Worm (Caenorhabditis elegans) whole organism, early embryonic: Measurements from ENCODE around the gene clec-2.
A peak's percentile ranks its signal among the peaks of the same experiment; 100 is the strongest.

Experiments used
- B0310.2 ChIP-seq: sonication (generic microtip); optimal IDR thresholded peaks from 2 replicates; lab custom pipeline; 2016; ENCODE audit warnings: mild to moderate bottlenecking, missing genetic modification characterization, missing compliant biosample characterization
- F13C5.2 ChIP-seq: sonication (generic microtip); optimal IDR thresholded peaks from 2 replicates; lab custom pipeline; 2017; ENCODE audit warnings: mild to moderate bottlenecking, missing genetic modification characterization, inconsistent platforms, missing compliant biosample characterization
- aly-1 ChIP-seq: sonication (generic microtip); optimal IDR thresholded peaks from 2 replicates; lab custom pipeline; 2016; ENCODE audit warnings: missing genetic modification characterization, missing compliant biosample characterization
- ama-1 ChIP-seq: fragments of 150-350 bp; optimal IDR thresholded peaks from 2 replicates; lab custom pipeline; 2014
- ceh-36 ChIP-seq: sonication (generic microtip); optimal IDR thresholded peaks from 2 replicates; lab custom pipeline; 2016; ENCODE audit warnings: missing genetic modification characterization, inconsistent platforms, missing compliant biosample characterization
- ets-7 ChIP-seq: sonication (generic microtip); optimal IDR thresholded peaks from 2 replicates; lab custom pipeline; 2016; ENCODE audit warnings: missing genotype, missing genetic modification characterization, missing compliant biosample characterization
- flt-1 ChIP-seq: fragments of 200-800 bp; sonication (Bioruptor generic); IDR thresholded peaks from 2 replicates; pipeline ENCODE4 v1.3.6; 2022; ENCODE audit warnings: missing genetic modification characterization, missing compliant biosample characterization
- hmbx-1 ChIP-seq: sonication (generic microtip); optimal IDR thresholded peaks from 2 replicates; lab custom pipeline; 2016; ENCODE audit warnings: mild to moderate bottlenecking, missing genetic modification characterization, missing compliant biosample characterization
- hmg-4 ChIP-seq: fragments of 200-800 bp; sonication (Bioruptor generic); optimal IDR thresholded peaks from 2 replicates; lab custom pipeline; 2018; ENCODE audit warnings: mild to moderate bottlenecking, missing genetic modification characterization, missing compliant biosample characterization
- hnd-1 ChIP-seq: sonication (generic microtip); optimal IDR thresholded peaks from 2 replicates; lab custom pipeline; 2016; ENCODE audit warnings: missing genetic modification characterization, missing compliant biosample characterization
- tbx-11 ChIP-seq: fragments of 200-800 bp; sonication (Bioruptor generic); IDR thresholded peaks from 2 replicates; pipeline ENCODE4 v1.3.6; 2022; ENCODE audit warnings: missing genetic modification characterization, missing compliant biosample characterization

- TF ChIP-seq F13C5.2 (tag; lab: Kevin White, UChicago) (peak; percentile 11), ama-1 (lab: Kevin White, UChicago) (no peak), ets-7 (tag; lab: Kevin White, UChicago) (no peak), aly-1 (no peak), hnd-1 (no peak), B0310.2 (tag; lab: Kevin White, UChicago) (no peak), hmbx-1 (tag; lab: Kevin White, UChicago) (no peak), hmg-4 (GFP tag; lab: Kevin White, UChicago) (peak; percentile 9), ceh-36 (no peak), flt-1 (GFP tag; lab: Robert Waterston, UW) (peak; percentile 21; the same call in 1 of the 2 replicates), tbx-11 (GFP tag; lab: Robert Waterston, UW) (no peak)
Observed at ce11 chrII:2973940-2974402, 49.3 kb downstream of the clec-2 start.
